Worm (Caenorhabditis elegans): ENCODE results near the gene H13N06.2.
A peak's percentile ranks its signal among the peaks of the same experiment; 100 is the strongest.

The H13N06.2 gene

ce11 chrX:15533260-15533659 is 45.4 kb downstream of the H13N06.2 start:
- TF ChIP-seq hmbx-1 (tag; optimal IDR thresholded peaks at IDR 0.05): no peak
- no peak for TF ChIP-seq ets-7 (tag; optimal IDR thresholded peaks at IDR 0.05)
- no peak for TF ChIP-seq hmg-4 (GFP tag; optimal IDR thresholded peaks at IDR 0.05)
- TF ChIP-seq B0310.2 (tag; optimal IDR thresholded peaks at IDR 0.05): no peak
- no peak for TF ChIP-seq F13C5.2 (tag; optimal IDR thresholded peaks at IDR 0.05)
- TF ChIP-seq scrt-1 (GFP tag; IDR thresholded peaks at IDR 0.05): no peak
- no peak for TF ChIP-seq tbx-37 (GFP tag; conservative IDR thresholded peaks at IDR 0.05)
- TF ChIP-seq hnd-1 (tag; optimal IDR thresholded peaks at IDR 0.05): no peak
- TF ChIP-seq sea-1 (GFP tag; conservative IDR thresholded peaks at IDR 0.05): no peak
- no peak for TF ChIP-seq pes-1 (GFP tag; IDR thresholded peaks at IDR 0.05)
- TF ChIP-seq ceh-13 (GFP tag; optimal IDR thresholded peaks at IDR 0.05): no peak
- no peak for TF ChIP-seq tbx-11 (GFP tag; IDR thresholded peaks at IDR 0.05)
- no peak for TF ChIP-seq ceh-36 (tag; optimal IDR thresholded peaks at IDR 0.05)
- TF ChIP-seq tra-4 (tag; optimal IDR thresholded peaks at IDR 0.05): no peak
- no peak for TF ChIP-seq aly-1 (tag; optimal IDR thresholded peaks at IDR 0.05)
- TF ChIP-seq ama-1 (optimal IDR thresholded peaks at IDR 0.05): no peak
- no peak for TF ChIP-seq flt-1 (GFP tag; IDR thresholded peaks at IDR 0.05)

ce11 chrX:15535190-15535636 is 47.3 kb downstream of the H13N06.2 start:
- TF ChIP-seq tra-4 (tag; optimal IDR thresholded peaks at IDR 0.05) (no peak), F13C5.2 (tag; optimal IDR thresholded peaks at IDR 0.05) (peak; percentile 11), hmg-4 (GFP tag; optimal IDR thresholded peaks at IDR 0.05) (peak; percentile 64), hmbx-1 (tag; optimal IDR thresholded peaks at IDR 0.05) (no peak), ceh-36 (tag; optimal IDR thresholded peaks at IDR 0.05) (no peak), B0310.2 (tag; optimal IDR thresholded peaks at IDR 0.05) (no peak)

ce11 chrX:15536017-15536416 is 48.1 kb downstream of the H13N06.2 start:
- no peak for TF ChIP-seq tra-4 (tag; optimal IDR thresholded peaks at IDR 0.05)
- TF ChIP-seq B0310.2 (tag; optimal IDR thresholded peaks at IDR 0.05): no peak
- no peak for TF ChIP-seq tbx-37 (GFP tag; conservative IDR thresholded peaks at IDR 0.05)
- no peak for TF ChIP-seq sea-1 (GFP tag; conservative IDR thresholded peaks at IDR 0.05)
- TF ChIP-seq pes-1 (GFP tag; IDR thresholded peaks at IDR 0.05): no peak
- TF ChIP-seq F13C5.2 (tag; optimal IDR thresholded peaks at IDR 0.05): no peak
- no peak for TF ChIP-seq scrt-1 (GFP tag; IDR thresholded peaks at IDR 0.05)
- no peak for TF ChIP-seq ama-1 (optimal IDR thresholded peaks at IDR 0.05)
- no peak for TF ChIP-seq ceh-13 (GFP tag; optimal IDR thresholded peaks at IDR 0.05)
- no peak for TF ChIP-seq flt-1 (GFP tag; IDR thresholded peaks at IDR 0.05)
- TF ChIP-seq tbx-11 (GFP tag; IDR thresholded peaks at IDR 0.05): no peak

ce11 chrX:15537362-15537761 is 49.5 kb downstream of the H13N06.2 start, which contains the start of the genes olrn-1 and C02C6.14:
Gene olrn-1 (plus strand): TSS chrX:15537662.
Gene C02C6.14 (plus strand): TSS chrX:15537665.
- TF ChIP-seq ets-7 (tag; optimal IDR thresholded peaks at IDR 0.05) (no peak), hnd-1 (tag; optimal IDR thresholded peaks at IDR 0.05) (no peak), B0310.2 (tag; optimal IDR thresholded peaks at IDR 0.05) (no peak), ceh-13 (GFP tag; optimal IDR thresholded peaks at IDR 0.05) (no peak), pes-1 (GFP tag; IDR thresholded peaks at IDR 0.05) (no peak), tra-4 (tag; optimal IDR thresholded peaks at IDR 0.05) (no peak), sea-1 (GFP tag; conservative IDR thresholded peaks at IDR 0.05) (no peak), aly-1 (tag; optimal IDR thresholded peaks at IDR 0.05) (no peak), flt-1 (GFP tag; IDR thresholded peaks at IDR 0.05) (no peak), F13C5.2 (tag; optimal IDR thresholded peaks at IDR 0.05) (no peak), tbx-11 (GFP tag; IDR thresholded peaks at IDR 0.05) (no peak), hmbx-1 (tag; optimal IDR thresholded peaks at IDR 0.05) (no peak), hmg-4 (GFP tag; optimal IDR thresholded peaks at IDR 0.05) (no peak), scrt-1 (GFP tag; IDR thresholded peaks at IDR 0.05) (no peak), ama-1 (optimal IDR thresholded peaks at IDR 0.05) (no peak), tbx-37 (GFP tag; conservative IDR thresholded peaks at IDR 0.05) (no peak), ceh-36 (tag; optimal IDR thresholded peaks at IDR 0.05) (no peak)

- TF ChIP-seq aly-1 (tag; optimal IDR thresholded peaks at IDR 0.05) (no peak), tbx-37 (GFP tag; conservative IDR thresholded peaks at IDR 0.05) (no peak), ama-1 (optimal IDR thresholded peaks at IDR 0.05) (no peak), ets-7 (tag; optimal IDR thresholded peaks at IDR 0.05) (no peak)
These were observed 51.4 kb downstream of the H13N06.2 start for ce11 chrX:15539299-15539698.

ce11 chrX:15541437-15541836 is 53.5 kb downstream of the H13N06.2 start:
- TF ChIP-seq ceh-36 (tag; optimal IDR thresholded peaks at IDR 0.05) (peak; percentile 10), hnd-1 (tag; optimal IDR thresholded peaks at IDR 0.05) (no peak), sea-1 (GFP tag; conservative IDR thresholded peaks at IDR 0.05) (no peak)

Measured in whole organism, early embryonic.